Fruit fly (Drosophila melanogaster) whole organism, embryonic: ENCODE results near the gene Snx3.

Source experiments
- Bgb ChIP-seq: fragments of 200-800 bp; sonication (Bioruptor generic); IDR thresholded peaks from 2 replicates; pipeline ENCODE4 v1.3.6; 2022; ENCODE audit warnings: missing biosample characterization, missing genetic modification characterization; ENCODE audit not compliant: partially characterized antibody
- CG10321 ChIP-seq: fragments of 200-800 bp; sonication (Bioruptor generic); IDR thresholded peaks from 2 replicates; pipeline ENCODE4 v1.3.6; 2022; ENCODE audit warnings: missing biosample characterization, missing genetic modification characterization
- CG10366 ChIP-seq: fragments of 200-800 bp; sonication (Bioruptor generic); IDR thresholded peaks from 2 replicates; pipeline ENCODE4 v1.3.6; 2022; ENCODE audit warnings: missing biosample characterization, missing genetic modification characterization
- CG10565 ChIP-seq: fragments of 200-800 bp; sonication (Bioruptor generic); optimal IDR thresholded peaks from 3 replicates; lab custom pipeline; 2016; ENCODE audit warnings: missing biosample characterization, mild to moderate bottlenecking, missing genetic modification characterization
- CG11085 ChIP-seq: fragments of 200-800 bp; sonication (Bioruptor generic); IDR thresholded peaks from 2 replicates; pipeline ENCODE4 v1.3.6; 2022; ENCODE audit warnings: missing biosample characterization, missing genetic modification characterization
- CG11695 ChIP-seq: fragments of 200-800 bp; sonication (Bioruptor generic); IDR thresholded peaks from 3 replicates; pipeline ENCODE4 v1.3.6; 2022; ENCODE audit warnings: missing biosample characterization, missing genetic modification characterization
- CG16813 ChIP-seq: fragments of 200-800 bp; sonication (Bioruptor generic); IDR thresholded peaks from 3 replicates; pipeline ENCODE4 v1.3.6; 2022; ENCODE audit warnings: missing biosample characterization, missing genetic modification characterization; ENCODE audit not compliant: partially characterized antibody
- CG17328 ChIP-seq: fragments of 200-800 bp; sonication (Bioruptor generic); IDR thresholded peaks from 2 replicates; pipeline ENCODE4 v1.3.6; 2022; ENCODE audit warnings: missing biosample characterization, missing genetic modification characterization
- CG17912 ChIP-seq: fragments of 200-800 bp; sonication (Bioruptor generic); optimal IDR thresholded peaks from 2 replicates; lab custom pipeline; 2018; ENCODE audit warnings: missing biosample characterization, mild to moderate bottlenecking, missing genetic modification characterization
- CG3065 ChIP-seq: fragments of 200-800 bp; sonication (Bioruptor generic); optimal IDR thresholded peaks from 2 replicates; lab custom pipeline; 2016; ENCODE audit warnings: missing biosample characterization, missing genetic modification characterization
- CG31388 ChIP-seq: fragments of 200-800 bp; sonication (Bioruptor generic); optimal IDR thresholded peaks from 2 replicates; lab custom pipeline; 2016; ENCODE audit warnings: missing biosample characterization, missing genetic modification characterization
- CG3281 ChIP-seq: fragments of 200-800 bp; sonication (Bioruptor generic); optimal IDR thresholded peaks from 3 replicates; lab custom pipeline; 2017; ENCODE audit warnings: missing biosample characterization, mild to moderate bottlenecking, missing genetic modification characterization
- CG3847 ChIP-seq: fragments of 200-800 bp; sonication (Bioruptor generic); IDR thresholded peaks from 2 replicates; pipeline ENCODE4 v1.3.6; 2022; ENCODE audit warnings: missing biosample characterization, missing genetic modification characterization
- CG4282 ChIP-seq: fragments of 200-800 bp; sonication (Bioruptor generic); optimal IDR thresholded peaks from 2 replicates; lab custom pipeline; 2016; ENCODE audit warnings: missing biosample characterization, missing genetic modification characterization
- CG4854 ChIP-seq: fragments of 200-800 bp; sonication (Bioruptor generic); optimal IDR thresholded peaks from 2 replicates; lab custom pipeline; 2016; ENCODE audit warnings: missing biosample characterization, missing genetic modification characterization, inconsistent platforms
- CG6654 ChIP-seq: fragments of 200-800 bp; sonication (Bioruptor generic); optimal IDR thresholded peaks from 2 replicates; lab custom pipeline; 2017; ENCODE audit warnings: missing biosample characterization, mild to moderate bottlenecking, missing genetic modification characterization
- CG6689 ChIP-seq: fragments of 200-800 bp; sonication (Bioruptor generic); IDR thresholded peaks from 2 replicates; pipeline ENCODE4 v1.3.6; 2022; ENCODE audit warnings: missing biosample characterization, missing genetic modification characterization
- CG8359 ChIP-seq: fragments of 200-800 bp; sonication (Bioruptor generic); optimal IDR thresholded peaks from 2 replicates; lab custom pipeline; 2017; ENCODE audit warnings: missing biosample characterization, mild to moderate bottlenecking, missing genetic modification characterization, borderline replicate concordance
- CG8388 ChIP-seq: fragments of 200-800 bp; sonication (Bioruptor generic); optimal IDR thresholded peaks from 2 replicates; lab custom pipeline; 2019; ENCODE audit warnings: missing biosample characterization, mild to moderate bottlenecking, missing genetic modification characterization, moderate library complexity
- CkIIα-i1 ChIP-seq: fragments of 200-800 bp; sonication (Bioruptor generic); IDR thresholded peaks from 2 replicates; pipeline ENCODE4 v1.3.6; 2022; ENCODE audit warnings: missing biosample characterization, missing genetic modification characterization
- Dip2 ChIP-seq: fragments of 200-800 bp; sonication (Bioruptor generic); IDR thresholded peaks from 2 replicates; pipeline ENCODE4 v1.3.6; 2022; ENCODE audit warnings: missing biosample characterization, missing genetic modification characterization
- Drgx ChIP-seq: fragments of 200-800 bp; sonication (Bioruptor generic); IDR thresholded peaks from 2 replicates; pipeline ENCODE4 v1.3.6; 2022; ENCODE audit warnings: missing biosample characterization, missing genetic modification characterization
- Eip74EF ChIP-seq, 2 experiments: fragments of 200-800 bp in 1 of 2; fragments of >200 bp in 1 of 2; sonication (Bioruptor generic) in 1 of 2; optimal IDR thresholded peaks; 2 replicates each; lab custom pipeline; 2017 to 2019; ENCODE audit warnings: missing biosample characterization in 2 of 2, missing genetic modification characterization in 2 of 2, mild to moderate bottlenecking in 1 of 2, moderate library complexity in 1 of 2
- Ets65A ChIP-seq: fragments of 200-800 bp; sonication (Bioruptor generic); peaks from one replicate; lab custom pipeline; 2016; ENCODE audit warnings: missing biosample characterization, missing genetic modification characterization
- HLH3B ChIP-seq: fragments of 200-800 bp; sonication (Bioruptor generic); IDR thresholded peaks from 2 replicates; pipeline ENCODE4 v1.3.6; 2022; ENCODE audit warnings: missing biosample characterization, missing genetic modification characterization
- NC2α ChIP-seq: fragments of 200-800 bp; sonication (Bioruptor generic); optimal IDR thresholded peaks from 2 replicates; lab custom pipeline; 2016; ENCODE audit warnings: missing biosample characterization, missing genetic modification characterization
- Nf-YA ChIP-seq: fragments of 200-800 bp; sonication (Bioruptor generic); IDR thresholded peaks from 2 replicates; pipeline ENCODE4 v1.3.6; 2022; ENCODE audit warnings: missing biosample characterization, missing genetic modification characterization
- Nf-YC ChIP-seq: fragments of 200-800 bp; optimal IDR thresholded peaks from 3 replicates; lab custom pipeline; 2019; ENCODE audit warnings: missing biosample characterization, mild to moderate bottlenecking, missing genetic modification characterization, moderate library complexity
- Opbp ChIP-seq: fragments of 200-800 bp; sonication (Bioruptor generic); IDR thresholded peaks from 3 replicates; pipeline ENCODE4 v1.3.6; 2022; ENCODE audit warnings: missing biosample characterization, missing genetic modification characterization; ENCODE audit not compliant: partially characterized antibody
- Optix ChIP-seq: fragments of 200-800 bp; sonication (Bioruptor generic); IDR thresholded peaks from 3 replicates; pipeline ENCODE4 v1.3.6; 2022; ENCODE audit warnings: missing biosample characterization, missing genetic modification characterization
- Ptx1 ChIP-seq: fragments of 200-800 bp; sonication (Bioruptor generic); IDR thresholded peaks from 2 replicates; pipeline ENCODE4 v1.3.6; 2022; ENCODE audit warnings: missing biosample characterization, missing genetic modification characterization
- Sox102F ChIP-seq: fragments of 200-800 bp; sonication (Bioruptor generic); optimal IDR thresholded peaks from 2 replicates; lab custom pipeline; 2018; ENCODE audit warnings: missing biosample characterization, mild to moderate bottlenecking, missing genetic modification characterization, moderate library complexity
- Taf1 ChIP-seq: fragments of 200-800 bp; sonication (Bioruptor generic); IDR thresholded peaks from 2 replicates; pipeline ENCODE4 v1.3.6; 2022; ENCODE audit warnings: missing biosample characterization, missing genetic modification characterization
- bbx ChIP-seq: fragments of 200-800 bp; sonication (Bioruptor generic); IDR thresholded peaks from 2 replicates; pipeline ENCODE4 v1.3.6; 2022; ENCODE audit warnings: missing biosample characterization, missing genetic modification characterization; ENCODE audit not compliant: partially characterized antibody
- chm ChIP-seq: fragments of 200-800 bp; sonication (Bioruptor generic); IDR thresholded peaks from 2 replicates; pipeline ENCODE4 v1.3.6; 2022; ENCODE audit warnings: missing biosample characterization, missing genetic modification characterization
- danr ChIP-seq: fragments of 200-800 bp; sonication (Bioruptor generic); IDR thresholded peaks from 2 replicates; pipeline ENCODE4 v1.3.6; 2022; ENCODE audit warnings: missing biosample characterization, missing genetic modification characterization
- disco-r ChIP-seq: fragments of 200-800 bp; sonication (Bioruptor generic); optimal IDR thresholded peaks from 2 replicates; lab custom pipeline; 2016; ENCODE audit warnings: missing biosample characterization, missing genetic modification characterization
- dysf ChIP-seq: fragments of 200-800 bp; sonication (Bioruptor generic); IDR thresholded peaks from 3 replicates; pipeline ENCODE4 v1.3.6; 2022; ENCODE audit warnings: missing biosample characterization, missing genetic modification characterization
- fd3F ChIP-seq: fragments of 200-800 bp; sonication (Bioruptor generic); optimal IDR thresholded peaks from 2 replicates; lab custom pipeline; 2018; ENCODE audit warnings: missing biosample characterization, mild to moderate bottlenecking, missing genetic modification characterization, moderate library complexity
- inv ChIP-seq: fragments of 200-800 bp; sonication (Bioruptor generic); IDR thresholded peaks from 2 replicates; pipeline ENCODE4 v1.3.6; 2022; ENCODE audit warnings: missing biosample characterization, missing genetic modification characterization; ENCODE audit not compliant: partially characterized antibody
- lab ChIP-seq: fragments of 200-800 bp; sonication (Bioruptor generic); optimal IDR thresholded peaks from 3 replicates; lab custom pipeline; 2017; ENCODE audit warnings: missing biosample characterization, missing genetic modification characterization, mild to moderate bottlenecking, moderate library complexity, missing genetic modification reagents
- pzg ChIP-seq: fragments of 200-800 bp; sonication (Bioruptor generic); optimal IDR thresholded peaks from 3 replicates; lab custom pipeline; 2018; ENCODE audit warnings: missing biosample characterization, mild to moderate bottlenecking, missing genetic modification characterization, moderate library complexity
- run ChIP-seq: fragments of 200-800 bp; sonication (Bioruptor generic); optimal IDR thresholded peaks from 3 replicates; lab custom pipeline; 2018; ENCODE audit warnings: missing biosample characterization, mild to moderate bottlenecking, missing genetic modification characterization
- sens-2 ChIP-seq: fragments of 200-800 bp; sonication (Bioruptor generic); IDR thresholded peaks from 2 replicates; pipeline ENCODE4 v1.3.6; 2022; ENCODE audit warnings: missing biosample characterization, missing genetic modification characterization
- sr ChIP-seq: fragments of 200-800 bp; sonication (Bioruptor generic); IDR thresholded peaks from 3 replicates; pipeline ENCODE4 v1.3.6; 2022; ENCODE audit warnings: missing biosample characterization, missing genetic modification characterization
- sug ChIP-seq: fragments of 200-800 bp; optimal IDR thresholded peaks from 2 replicates; lab custom pipeline; 2019; ENCODE audit warnings: missing biosample characterization, mild to moderate bottlenecking, missing genetic modification characterization, moderate library complexity
- tap ChIP-seq: fragments of 200-800 bp; optimal IDR thresholded peaks from 3 replicates; lab custom pipeline; 2019; ENCODE audit warnings: missing biosample characterization, mild to moderate bottlenecking, missing genetic modification characterization, moderate library complexity
- tgo ChIP-seq: fragments of 200-800 bp; sonication (Bioruptor generic); IDR thresholded peaks from 3 replicates; pipeline ENCODE4 v1.3.6; 2022; ENCODE audit warnings: missing biosample characterization, missing genetic modification characterization
- unc-4 ChIP-seq: fragments of 200-800 bp; sonication (Bioruptor generic); IDR thresholded peaks from 2 replicates; pipeline ENCODE4 v1.3.6; 2022; ENCODE audit warnings: missing biosample characterization, missing genetic modification characterization; ENCODE audit not compliant: partially characterized antibody

Gene Snx3

dm6 chr3R:12653511-12654252 is 25.9 kb downstream of the Snx3 start (continued):
- peak; percentile 44 for TF ChIP-seq CG4854
- peak; percentile 58 for TF ChIP-seq CG3065 (GFP tag; lab: Kevin White, UChicago)
- TF ChIP-seq Drgx = peak; percentile 77; the same call in 1 of the 2 replicates
- peak; percentile 75 for TF ChIP-seq NC2α (GFP tag; lab: Kevin White, UChicago)
- peak; percentile 60 for TF ChIP-seq CG6654 (GFP tag; lab: Kevin White, UChicago)
- TF ChIP-seq CG10321 = peak; percentile 51; the same call in 1 of the 2 replicates
- no peak; the same call in 1 of the 2 replicates for TF ChIP-seq chm (GFP tag; lab: Robert Waterston, UW)
- peak; percentile 79 for TF ChIP-seq HLH3B (GFP tag; lab: Robert Waterston, UW)
- peak; percentile 77 for TF ChIP-seq tap (tag; lab: Kevin White, UChicago)
- no peak for TF ChIP-seq CG17912 (GFP tag; lab: Kevin White, UChicago)
- peak; percentile 63 for TF ChIP-seq disco-r (GFP tag; lab: Kevin White, UChicago)
- no peak for TF ChIP-seq CkIIα-i1
- TF ChIP-seq Ptx1 (GFP tag; lab: Robert Waterston, UW) = peak; percentile 91
- peak; percentile 78 for TF ChIP-seq CG3847
- TF ChIP-seq bbx = no peak
- peak; percentile 96 for TF ChIP-seq Ets65A (GFP tag; lab: Kevin White, UChicago)
- TF ChIP-seq CG31388 (GFP tag; lab: Kevin White, UChicago) = no peak
- peak; percentile 93 for TF ChIP-seq dysf (GFP tag; lab: Robert Waterston, UW)
- TF ChIP-seq sr (GFP tag; lab: Robert Waterston, UW) = no peak; the same call in 2 of the 3 replicates
- TF ChIP-seq CG6689 = peak; percentile 86
- peak; percentile 65 for TF ChIP-seq Nf-YA (GFP tag; lab: Robert Waterston, UW)
- peak; percentile 85; the same call in 2 of the 3 replicates for TF ChIP-seq CG11695 (GFP tag; lab: Robert Waterston, UW)
- TF ChIP-seq lab (GFP tag; lab: Kevin White, UChicago) = peak; percentile 81
- no peak for TF ChIP-seq inv (GFP tag; lab: Robert Waterston, UW)
- TF ChIP-seq Bgb = no peak
- TF ChIP-seq CG17328 (GFP tag; lab: Robert Waterston, UW) = peak; percentile 66
- TF ChIP-seq pzg (GFP tag; lab: Kevin White, UChicago) = no peak
- TF ChIP-seq Optix (GFP tag; lab: Robert Waterston, UW) = peak; percentile 80; the same call in 2 of the 3 replicates
- no peak for TF ChIP-seq Opbp (GFP tag; lab: Robert Waterston, UW)
- TF ChIP-seq CG8388 (GFP tag; lab: Kevin White, UChicago) = peak; percentile 72
- TF ChIP-seq run (tag; lab: Kevin White, UChicago) = peak; percentile 76
- peak; percentile 81 for TF ChIP-seq CG10366 (GFP tag; lab: Robert Waterston, UW)
- peak; percentile 63 for TF ChIP-seq sug (tag; lab: Kevin White, UChicago)
- no peak for TF ChIP-seq CG10565 (GFP tag; lab: Kevin White, UChicago)
- TF ChIP-seq CG8359 (GFP tag; lab: Kevin White, UChicago) = peak; percentile 62
- TF ChIP-seq CG16813 = no peak
- TF ChIP-seq Eip74EF (GFP tag; optimal IDR thresholded peaks at IDR 0.05; lab: Kevin White, UChicago) = peak in 1 of 2 experiments; percentile 82
- peak; percentile 76 for TF ChIP-seq fd3F (GFP tag; lab: Kevin White, UChicago)
- peak; percentile 57 for TF ChIP-seq Dip2 (GFP tag; lab: Robert Waterston, UW)
- peak; percentile 52; the same call in 1 of the 2 replicates for TF ChIP-seq Taf1
- TF ChIP-seq unc-4 (GFP tag; lab: Robert Waterston, UW) = no peak
- TF ChIP-seq tgo (GFP tag; lab: Robert Waterston, UW) = peak; percentile 82
- TF ChIP-seq sens-2 = no peak
- peak; percentile 80 for TF ChIP-seq danr (GFP tag; lab: Robert Waterston, UW)
- TF ChIP-seq Nf-YC = peak; percentile 58
- TF ChIP-seq CG11085 (GFP tag; lab: Robert Waterston, UW) = peak; percentile 60
- TF ChIP-seq CG4282 (GFP tag; lab: Kevin White, UChicago) = peak; percentile 56
- peak; percentile 95 for TF ChIP-seq Sox102F (GFP tag; lab: Kevin White, UChicago)
- peak; percentile 81 for TF ChIP-seq CG3281
